Fruit fly (Drosophila melanogaster): Measurements from ENCODE around the gene CG33648.

DNA sequence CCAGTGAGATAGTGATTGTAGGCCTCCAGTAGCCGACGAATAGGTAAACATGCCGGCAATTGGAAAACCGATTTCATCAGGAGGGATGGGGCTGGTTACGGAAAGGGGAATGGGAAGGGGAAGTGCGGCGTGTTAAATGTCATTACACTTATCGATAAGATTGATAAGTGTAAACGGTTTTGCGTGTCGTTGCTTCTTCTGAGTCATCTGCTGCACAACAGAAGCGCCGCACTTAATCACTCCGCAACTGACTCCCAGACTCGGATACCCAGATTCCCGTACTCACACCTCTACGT is 30.4 kb downstream of the CG33648 start:
- TF ChIP-seq CG8478 (optimal IDR thresholded peaks at IDR 0.05) (no peak), CTCF (optimal IDR thresholded peaks at IDR 0.05) (no peak)

All from S2 (cell line).